Worm (Caenorhabditis elegans) whole organism, late embryonic: ENCODE data around the gene mif-4.

Source experiments
- F13H6.1 ChIP-seq: sonication (generic microtip); optimal IDR thresholded peaks from 2 replicates; lab custom pipeline; 2016; ENCODE audit warnings: missing genetic modification characterization, missing compliant biosample characterization
- K02D7.2 ChIP-seq: sonication (generic microtip); optimal IDR thresholded peaks from 2 replicates; lab custom pipeline; 2017; ENCODE audit warnings: mild to moderate bottlenecking, missing genetic modification characterization, missing compliant biosample characterization
- K09A11.1 ChIP-seq: sonication (generic microtip); optimal IDR thresholded peaks from 2 replicates; lab custom pipeline; 2017; ENCODE audit warnings: antibody characterized with exemption, mild to moderate bottlenecking, missing genetic modification characterization, missing compliant biosample characterization; ENCODE audit not compliant: insufficient read depth
- Y22D7AL.16 ChIP-seq: sonication (generic microtip); optimal IDR thresholded peaks from 2 replicates; lab custom pipeline; 2016; ENCODE audit warnings: missing genetic modification characterization, missing compliant biosample characterization
- ama-1 ChIP-seq: fragments of 150-350 bp; optimal IDR thresholded peaks from 2 replicates; lab custom pipeline; 2014
- ceh-14 ChIP-seq: sonication (generic microtip); optimal IDR thresholded peaks from 2 replicates; lab custom pipeline; 2016; ENCODE audit warnings: missing genotype, missing genetic modification characterization, missing compliant biosample characterization
- ceh-18 ChIP-seq: sonication (generic microtip); optimal IDR thresholded peaks from 2 replicates; lab custom pipeline; 2016; ENCODE audit warnings: missing genetic modification characterization, missing compliant biosample characterization
- ceh-19 ChIP-seq: fragments of 200-800 bp; sonication (Bioruptor generic); optimal IDR thresholded peaks from 2 replicates; lab custom pipeline; 2018; ENCODE audit warnings: mild to moderate bottlenecking, missing genetic modification characterization, missing compliant biosample characterization
- ceh-22 ChIP-seq: sonication (generic microtip); optimal IDR thresholded peaks from 2 replicates; lab custom pipeline; 2017; ENCODE audit warnings: missing biosample characterization, missing genetic modification characterization
- ceh-34 ChIP-seq: sonication (generic microtip); optimal IDR thresholded peaks from 2 replicates; lab custom pipeline; 2016; ENCODE audit warnings: mild to moderate bottlenecking, missing genetic modification characterization, missing compliant biosample characterization
- ceh-6 ChIP-seq: fragments of 200-800 bp; sonication (Bioruptor generic); optimal IDR thresholded peaks from 2 replicates; lab custom pipeline; 2018; ENCODE audit warnings: mild to moderate bottlenecking, missing genetic modification characterization, missing compliant biosample characterization
- ceh-9 ChIP-seq: sonication (generic microtip); optimal IDR thresholded peaks from 2 replicates; lab custom pipeline; 2016; ENCODE audit warnings: mild to moderate bottlenecking, missing genetic modification characterization, inconsistent platforms, missing compliant biosample characterization
- che-1 ChIP-seq: sonication (generic microtip); optimal IDR thresholded peaks from 2 replicates; lab custom pipeline; 2016; ENCODE audit warnings: mild to moderate bottlenecking, missing genetic modification characterization, missing compliant biosample characterization
- dve-1 ChIP-seq: sonication (generic microtip); optimal IDR thresholded peaks from 2 replicates; lab custom pipeline; 2017; ENCODE audit warnings: antibody characterized with exemption, mild to moderate bottlenecking, missing genetic modification characterization, missing compliant biosample characterization
- elt-2 ChIP-seq: sonication (generic microtip); optimal IDR thresholded peaks from 2 replicates; lab custom pipeline; 2016; ENCODE audit warnings: missing genetic modification reagents, missing genetic modification characterization, missing compliant biosample characterization
- elt-4 ChIP-seq: sonication (generic microtip); optimal IDR thresholded peaks from 2 replicates; lab custom pipeline; 2016; ENCODE audit warnings: missing genetic modification characterization, missing compliant biosample characterization
- eyg-1 ChIP-seq: sonication (generic microtip); optimal IDR thresholded peaks from 2 replicates; lab custom pipeline; 2016; ENCODE audit warnings: missing genotype, missing genetic modification characterization, missing compliant biosample characterization
- fax-1 ChIP-seq: sonication (generic microtip); optimal IDR thresholded peaks from 2 replicates; lab custom pipeline; 2016; ENCODE audit warnings: missing genotype, missing genetic modification characterization, missing compliant biosample characterization
- fkh-10 ChIP-seq: fragments of 150-350 bp; optimal IDR thresholded peaks from 2 replicates; lab custom pipeline; 2014; ENCODE audit warnings: missing biosample characterization, missing genetic modification reagents, missing genetic modification characterization
- fkh-6 ChIP-seq: sonication (generic microtip); optimal IDR thresholded peaks from 2 replicates; lab custom pipeline; 2016; ENCODE audit warnings: missing genetic modification characterization, missing compliant biosample characterization
- gmeb-2 ChIP-seq: sonication (generic microtip); optimal IDR thresholded peaks from 2 replicates; lab custom pipeline; 2016; ENCODE audit warnings: missing genetic modification characterization, inconsistent platforms, missing compliant biosample characterization
- hlh-13 ChIP-seq: fragments of 200-800 bp; sonication (Bioruptor generic); optimal IDR thresholded peaks from 2 replicates; lab custom pipeline; 2018; ENCODE audit warnings: mild to moderate bottlenecking, missing genetic modification characterization, missing compliant biosample characterization
- hlh-15 ChIP-seq: sonication (generic microtip); optimal IDR thresholded peaks from 2 replicates; lab custom pipeline; 2016; ENCODE audit warnings: missing genetic modification characterization, missing compliant biosample characterization
- lim-6 ChIP-seq: sonication (generic microtip); optimal IDR thresholded peaks from 2 replicates; lab custom pipeline; 2016; ENCODE audit warnings: missing genetic modification characterization, missing compliant biosample characterization
- lin-11 ChIP-seq: fragments of 200-800 bp; sonication (Bioruptor generic); optimal IDR thresholded peaks from 2 replicates; lab custom pipeline; 2018; ENCODE audit warnings: mild to moderate bottlenecking, missing genetic modification characterization, missing compliant biosample characterization
- nfya-1 ChIP-seq: sonication (generic microtip); optimal IDR thresholded peaks from 2 replicates; lab custom pipeline; 2017; ENCODE audit warnings: missing genetic modification characterization, mild to moderate bottlenecking, missing compliant biosample characterization, antibody characterized with exemption, moderate library complexity
- odd-2 ChIP-seq: sonication (generic microtip); optimal IDR thresholded peaks from 2 replicates; lab custom pipeline; 2017; ENCODE audit warnings: antibody characterized with exemption, mild to moderate bottlenecking, missing genetic modification characterization, missing compliant biosample characterization
- pag-3 ChIP-seq: sonication (generic microtip); optimal IDR thresholded peaks from 2 replicates; lab custom pipeline; 2016; ENCODE audit warnings: missing compliant biosample characterization, missing genetic modification characterization, borderline replicate concordance
- pax-1 ChIP-seq: fragments of 150-350 bp; optimal IDR thresholded peaks from 2 replicates; lab custom pipeline; 2014; ENCODE audit warnings: missing biosample characterization, missing genetic modification characterization
- pha-4 ChIP-seq: fragments of 150-350 bp; optimal IDR thresholded peaks from 2 replicates; lab custom pipeline; 2018; ENCODE audit warnings: missing biosample characterization, missing genetic modification reagents, missing genetic modification characterization
- pros-1 ChIP-seq: fragments of 150-350 bp; optimal IDR thresholded peaks from 2 replicates; lab custom pipeline; 2014; ENCODE audit warnings: missing biosample characterization, missing genetic modification reagents, missing genetic modification characterization
- ref-2 ChIP-seq: sonication (generic microtip); optimal IDR thresholded peaks from 2 replicates; lab custom pipeline; 2016; ENCODE audit warnings: missing genetic modification characterization, missing compliant biosample characterization
- rnt-1 ChIP-seq: sonication (generic microtip); optimal IDR thresholded peaks from 2 replicates; lab custom pipeline; 2016; ENCODE audit warnings: missing genetic modification characterization, missing compliant biosample characterization
- syd-9 ChIP-seq: sonication (generic microtip); optimal IDR thresholded peaks from 2 replicates; lab custom pipeline; 2016; ENCODE audit warnings: mild to moderate bottlenecking, missing genetic modification characterization, moderate library complexity, missing compliant biosample characterization
- tbx-2 ChIP-seq: sonication (generic microtip); optimal IDR thresholded peaks from 2 replicates; lab custom pipeline; 2016; ENCODE audit warnings: missing genetic modification characterization, missing compliant biosample characterization
- unc-3 ChIP-seq, 2 experiments: fragments of 200-800 bp in 1 of 2; sonication (Bioruptor generic) in 1 of 2; sonication (generic microtip) in 1 of 2; conservative IDR thresholded peaks in 1 of 2; optimal IDR thresholded peaks in 1 of 2; 2 replicates each; pipeline versions ENCODE4 v1.3.6 to Lab custom; 2016 to 2022; ENCODE audit warnings: missing compliant biosample characterization in 2 of 2, missing genetic modification characterization in 2 of 2, missing genetic modification reagents in 1 of 2
- unc-42 ChIP-seq: sonication (generic microtip); optimal IDR thresholded peaks from 2 replicates; lab custom pipeline; 2016; ENCODE audit warnings: missing genotype, missing genetic modification characterization, missing compliant biosample characterization
- unc-55 ChIP-seq: sonication (generic microtip); optimal IDR thresholded peaks from 2 replicates; lab custom pipeline; 2017; ENCODE audit warnings: missing biosample characterization, missing genetic modification reagents, missing genetic modification characterization
- zip-5 ChIP-seq: sonication (generic microtip); optimal IDR thresholded peaks from 2 replicates; lab custom pipeline; 2016; ENCODE audit warnings: missing genetic modification characterization, missing compliant biosample characterization

mif-4 gene

DNA sequence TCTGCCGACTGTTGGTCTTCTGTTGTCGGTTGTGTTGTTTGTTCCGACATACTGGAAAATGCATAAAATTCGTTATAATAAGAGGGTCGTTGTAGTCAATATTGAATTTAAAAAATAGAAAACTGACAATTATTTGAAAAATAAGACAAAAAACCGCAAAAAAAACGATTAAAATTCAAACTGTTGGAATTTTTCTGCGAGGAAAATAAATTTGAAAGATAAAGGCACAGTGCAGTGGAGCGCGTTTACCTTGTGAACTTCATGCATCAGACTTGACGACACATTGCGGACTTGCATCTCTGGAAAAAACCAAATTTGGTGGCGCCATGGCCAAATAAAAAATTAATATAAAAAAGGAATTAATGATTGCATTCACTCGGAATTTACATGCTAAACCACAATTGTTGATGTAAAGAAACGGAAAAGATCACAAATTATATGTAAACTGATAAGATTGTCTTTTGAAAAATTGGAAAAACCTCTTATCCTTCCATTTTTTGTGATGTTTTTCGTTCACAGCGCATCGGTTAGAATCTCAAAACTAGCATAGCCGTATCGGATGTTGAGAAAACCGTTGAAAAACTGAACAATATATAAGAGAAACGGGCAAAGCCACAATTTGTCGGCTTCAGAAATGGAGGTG lies 40.8 kb upstream of the mif-4 start, which contains the start of the genes hrpf-2 and bli-6:
hrpf-2 (minus strand) TSS at position 51 of the 643 bp plus-strand sequence.
bli-6 (plus strand) TSS at position 593 of the 643 bp plus-strand sequence.
- TF ChIP-seq ceh-18 (tag; lab: Kevin White, UChicago) (peak; percentile 42), syd-9 (tag; lab: Kevin White, UChicago) (no peak), nfya-1 (tag; lab: Kevin White, UChicago) (peak; percentile 44), pag-3 (no peak), pros-1 (no peak), ceh-22 (tag; lab: Kevin White, UChicago) (no peak), ref-2 (tag; lab: Kevin White, UChicago) (peak; percentile 8), odd-2 (tag; lab: Kevin White, UChicago) (no peak), ceh-14 (tag; lab: Kevin White, UChicago) (no peak), fkh-10 (GFP tag; lab: Kevin White, UChicago) (no peak), che-1 (tag; lab: Kevin White, UChicago) (no peak), F13H6.1 (no peak), pha-4 (tag; lab: Kevin White, UChicago) (no peak), unc-3 (GFP tag; conservative IDR thresholded peaks at IDR 0.05; lab: Robert Waterston, UW) (no peak), unc-3 (tag; optimal IDR thresholded peaks at IDR 0.05; lab: Kevin White, UChicago) (no peak), zip-5 (tag; lab: Kevin White, UChicago) (no peak), hlh-15 (no peak), eyg-1 (no peak), ceh-9 (tag; lab: Kevin White, UChicago) (no peak), pax-1 (no peak), fax-1 (tag; lab: Kevin White, UChicago) (no peak), unc-42 (tag; lab: Kevin White, UChicago) (peak; percentile 34), lim-6 (tag; lab: Kevin White, UChicago) (no peak), ceh-19 (no peak), ceh-6 (GFP tag; lab: Kevin White, UChicago) (no peak), K09A11.1 (tag; lab: Kevin White, UChicago) (no peak), lin-11 (no peak)

DNA sequence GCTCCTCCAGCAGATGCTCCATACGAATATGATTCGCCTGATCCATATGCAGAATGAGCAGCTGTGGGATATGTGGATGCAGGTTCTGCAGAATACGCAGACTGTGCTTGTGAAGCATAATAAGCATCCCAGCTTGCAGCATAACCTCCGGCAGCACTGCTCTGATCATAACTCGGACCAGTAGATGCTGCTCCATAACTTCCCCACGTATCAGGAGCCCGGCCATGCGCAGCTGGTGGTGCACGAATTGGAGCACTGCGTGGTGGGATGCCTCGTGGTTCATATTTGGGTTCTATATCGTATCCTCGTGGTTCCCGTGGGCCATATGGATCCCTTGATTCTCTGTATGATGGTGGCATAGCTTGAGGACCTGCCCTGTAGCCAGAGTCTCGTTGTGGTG lies 37.9 kb upstream of the mif-4 start:
- no peak for TF ChIP-seq rnt-1 (tag; lab: Kevin White, UChicago)
- no peak for TF ChIP-seq ceh-22 (tag; lab: Kevin White, UChicago)
- TF ChIP-seq hlh-13 (GFP tag; lab: Kevin White, UChicago): no peak
- TF ChIP-seq zip-5 (tag; lab: Kevin White, UChicago): no peak
- TF ChIP-seq syd-9 (tag; lab: Kevin White, UChicago): no peak
- no peak for TF ChIP-seq fkh-6 (tag; lab: Kevin White, UChicago)
- no peak for TF ChIP-seq ceh-14 (tag; lab: Kevin White, UChicago)
- no peak for TF ChIP-seq K09A11.1 (tag; lab: Kevin White, UChicago)
- TF ChIP-seq unc-55: no peak
- no peak for TF ChIP-seq elt-4 (tag; lab: Kevin White, UChicago)
- TF ChIP-seq Y22D7AL.16 (tag; lab: Kevin White, UChicago): no peak
- TF ChIP-seq ama-1 (lab: Kevin White, UChicago): no peak
- no peak for TF ChIP-seq gmeb-2 (tag; lab: Kevin White, UChicago)
- TF ChIP-seq dve-1: no peak
- TF ChIP-seq ceh-34 (tag; lab: Kevin White, UChicago): no peak
- no peak for TF ChIP-seq elt-2 (tag; lab: Kevin White, UChicago)
- TF ChIP-seq K02D7.2 (tag; lab: Kevin White, UChicago): no peak
- no peak for TF ChIP-seq tbx-2
